Worm (Caenorhabditis elegans) whole organism, midembryonic: ENCODE results near the gene mfsd-13.2.

ENCODE experiments used
- T22C8.4 ChIP-seq: fragments of 200-800 bp; sonication (Bioruptor generic); IDR thresholded peaks from 2 replicates; pipeline ENCODE4 v1.3.6; 2022; ENCODE audit warnings: missing genetic modification characterization, missing compliant biosample characterization
- cog-1 ChIP-seq: sonication (generic microtip); optimal IDR thresholded peaks from 2 replicates; lab custom pipeline; 2016; ENCODE audit warnings: missing genetic modification characterization, missing compliant biosample characterization
- flt-1 ChIP-seq: fragments of 200-800 bp; sonication (Bioruptor generic); IDR thresholded peaks from 2 replicates; pipeline ENCODE4 v1.3.6; 2022; ENCODE audit warnings: missing genetic modification characterization, missing compliant biosample characterization
- klf-2 ChIP-seq: fragments of 200-800 bp; sonication (Bioruptor generic); conservative IDR thresholded peaks from 2 replicates; pipeline ENCODE4 v1.3.6; 2022; ENCODE audit warnings: missing genetic modification reagents, missing genetic modification characterization, missing compliant biosample characterization
- med-1 ChIP-seq: sonication (generic microtip); optimal IDR thresholded peaks from 2 replicates; lab custom pipeline; 2017; ENCODE audit warnings: missing genetic modification characterization, mild to moderate bottlenecking, missing compliant biosample characterization, antibody characterized with exemption, missing genetic modification reagents; ENCODE audit not compliant: insufficient read depth
- ref-1 ChIP-seq: fragments of 200-800 bp; sonication (Bioruptor generic); conservative IDR thresholded peaks from 2 replicates; pipeline ENCODE4 v1.3.6; 2022; ENCODE audit warnings: missing genetic modification reagents, missing genetic modification characterization, missing compliant biosample characterization
- tab-1 ChIP-seq: fragments of 200-800 bp; sonication (Bioruptor generic); IDR thresholded peaks from 2 replicates; pipeline ENCODE4 v1.3.6; 2022; ENCODE audit warnings: missing genetic modification characterization, missing compliant biosample characterization
- ztf-23 ChIP-seq: fragments of 200-800 bp; sonication (Bioruptor generic); IDR thresholded peaks from 2 replicates; pipeline ENCODE4 v1.3.6; 2022; ENCODE audit warnings: missing genetic modification reagents, missing genetic modification characterization, missing compliant biosample characterization
- ztf-29 ChIP-seq: fragments of 200-800 bp; sonication (Bioruptor generic); IDR thresholded peaks from 2 replicates; pipeline ENCODE4 v1.3.6; 2022; ENCODE audit warnings: missing genetic modification reagents, missing genetic modification characterization, missing compliant biosample characterization

The mfsd-13.2 gene

ce11 chrII:7165749-7166148, at the start of gene mfsd-13.2:
mfsd-13.2 (minus strand) TSS chrII:7165849.
- TF ChIP-seq klf-2 (GFP tag; lab: Robert Waterston, UW) (no peak), med-1 (GFP tag; lab: Kevin White, UChicago) (no peak), T22C8.4 (GFP tag; lab: Robert Waterston, UW) (no peak), flt-1 (GFP tag; lab: Robert Waterston, UW) (no peak), cog-1 (tag; lab: Kevin White, UChicago) (no peak), ref-1 (GFP tag; lab: Robert Waterston, UW) (no peak), ztf-23 (GFP tag; lab: Robert Waterston, UW) (no peak), tab-1 (GFP tag; lab: Robert Waterston, UW) (no peak), ztf-29 (no peak)

- TF ChIP-seq flt-1 (GFP tag; lab: Robert Waterston, UW) (no peak), ztf-23 (GFP tag; lab: Robert Waterston, UW) (no peak), med-1 (GFP tag; lab: Kevin White, UChicago) (no peak), ztf-29 (no peak), T22C8.4 (GFP tag; lab: Robert Waterston, UW) (no peak), cog-1 (tag; lab: Kevin White, UChicago) (no peak), tab-1 (GFP tag; lab: Robert Waterston, UW) (no peak), ref-1 (GFP tag; lab: Robert Waterston, UW) (no peak), klf-2 (GFP tag; lab: Robert Waterston, UW) (no peak)
Measured at ce11 chrII:7212059-7212458, 46.4 kb upstream of the mfsd-13.2 start, which contains the start of gene E04F6.9. E04F6.9 (minus strand) TSS chrII:7212159.

ce11 chrII:7211280-7211679, 45.6 kb upstream of the mfsd-13.2 start, which contains the start of gene E04F6.8:
E04F6.8 (minus strand) TSS chrII:7211380.
- TF ChIP-seq med-1 (GFP tag; lab: Kevin White, UChicago) (no peak), tab-1 (GFP tag; lab: Robert Waterston, UW) (no peak), klf-2 (GFP tag; lab: Robert Waterston, UW) (no peak), ztf-23 (GFP tag; lab: Robert Waterston, UW) (no peak)

- TF ChIP-seq ztf-23 (GFP tag; lab: Robert Waterston, UW) (no peak), ref-1 (GFP tag; lab: Robert Waterston, UW) (no peak), cog-1 (tag; lab: Kevin White, UChicago) (no peak), flt-1 (GFP tag; lab: Robert Waterston, UW) (no peak), tab-1 (GFP tag; lab: Robert Waterston, UW) (no peak), klf-2 (GFP tag; lab: Robert Waterston, UW) (no peak), ztf-29 (no peak), med-1 (GFP tag; lab: Kevin White, UChicago) (no peak), T22C8.4 (GFP tag; lab: Robert Waterston, UW) (no peak)
Measured at ce11 chrII:7210187-7210586, 44.5 kb upstream of the mfsd-13.2 start, which contains the start of gene E04F6.15. E04F6.15 (minus strand) TSS chrII:7210287.

ce11 chrII:7208184-7208583, 42.5 kb upstream of the mfsd-13.2 start, which contains the start of gene dhs-7:
dhs-7 (minus strand) TSS chrII:7208460.
- TF ChIP-seq cog-1 (tag; lab: Kevin White, UChicago) (no peak), tab-1 (GFP tag; lab: Robert Waterston, UW) (no peak), ztf-29 (no peak), flt-1 (GFP tag; lab: Robert Waterston, UW) (no peak)

- TF ChIP-seq ztf-23 (GFP tag; lab: Robert Waterston, UW) (no peak), cog-1 (tag; lab: Kevin White, UChicago) (no peak)
Measured at ce11 chrII:7207649-7208048, 42.0 kb upstream of the mfsd-13.2 start.

ce11 chrII:7205388-7205787, 39.7 kb upstream of the mfsd-13.2 start, which contains the start of gene srd-59:
srd-59 (plus strand) TSS chrII:7205688.
- TF ChIP-seq tab-1 (GFP tag; lab: Robert Waterston, UW), result no peak

ce11 chrII:7204951-7205350, 39.3 kb upstream of the mfsd-13.2 start, which contains the start of gene srd-58:
srd-58 (minus strand) TSS chrII:7205051.
- TF ChIP-seq cog-1 (tag; lab: Kevin White, UChicago) (no peak), ztf-23 (GFP tag; lab: Robert Waterston, UW) (no peak), T22C8.4 (GFP tag; lab: Robert Waterston, UW) (no peak), med-1 (GFP tag; lab: Kevin White, UChicago) (no peak), flt-1 (GFP tag; lab: Robert Waterston, UW) (no peak), ref-1 (GFP tag; lab: Robert Waterston, UW) (no peak), ztf-29 (no peak), tab-1 (GFP tag; lab: Robert Waterston, UW) (no peak), klf-2 (GFP tag; lab: Robert Waterston, UW) (no peak)

- TF ChIP-seq ztf-23 (GFP tag; lab: Robert Waterston, UW), result no peak
- no peak for TF ChIP-seq T22C8.4 (GFP tag; lab: Robert Waterston, UW)
- no peak for TF ChIP-seq klf-2 (GFP tag; lab: Robert Waterston, UW)
- TF ChIP-seq ref-1 (GFP tag; lab: Robert Waterston, UW), result no peak
- TF ChIP-seq tab-1 (GFP tag; lab: Robert Waterston, UW), result no peak
- TF ChIP-seq ztf-29, result no peak
- no peak for TF ChIP-seq flt-1 (GFP tag; lab: Robert Waterston, UW)
Measured at ce11 chrII:7203110-7203509, 37.5 kb upstream of the mfsd-13.2 start, which contains the start of gene srd-56. srd-56 (minus strand) TSS chrII:7203210.

ce11 chrII:7200051-7200599, 34.5 kb upstream of the mfsd-13.2 start, which contains the start of gene pcrg-1:
pcrg-1 (plus strand) TSS chrII:7200549.
- TF ChIP-seq cog-1 (tag; lab: Kevin White, UChicago), result peak; percentile 74
- TF ChIP-seq tab-1 (GFP tag; lab: Robert Waterston, UW), result peak; percentile 96
- TF ChIP-seq ztf-29, result peak; percentile 85
- TF ChIP-seq flt-1 (GFP tag; lab: Robert Waterston, UW), result peak; percentile 95
- TF ChIP-seq ztf-23 (GFP tag; lab: Robert Waterston, UW), result peak; percentile 94
- peak; percentile 61 for TF ChIP-seq med-1 (GFP tag; lab: Kevin White, UChicago)
- peak; percentile 86 for TF ChIP-seq klf-2 (GFP tag; lab: Robert Waterston, UW)
- TF ChIP-seq T22C8.4 (GFP tag; lab: Robert Waterston, UW), result peak; percentile 92
- peak; percentile 82 for TF ChIP-seq ref-1 (GFP tag; lab: Robert Waterston, UW)
